Fruit fly (Drosophila melanogaster) whole organism, wandering third instar larva: ENCODE data around the gene CG32444.

ENCODE experiments used
- Abd-B ChIP-seq: fragments of >200 bp; optimal IDR thresholded peaks from 2 replicates; lab custom pipeline; 2017; ENCODE audit warnings: missing biosample characterization, missing genetic modification characterization
- CG32264 ChIP-seq: fragments of 200-800 bp; sonication (Bioruptor generic); optimal IDR thresholded peaks from 2 replicates; lab custom pipeline; 2016; ENCODE audit warnings: missing biosample characterization, missing genetic modification characterization
- CG9705 ChIP-seq: fragments of 200-800 bp; sonication (Bioruptor generic); optimal IDR thresholded peaks from 2 replicates; lab custom pipeline; 2018; ENCODE audit warnings: missing biosample characterization, mild to moderate bottlenecking, missing genetic modification characterization
- CrebA ChIP-seq: fragments of 200-800 bp; sonication (Bioruptor generic); optimal IDR thresholded peaks from 2 replicates; lab custom pipeline; 2016; ENCODE audit warnings: missing biosample characterization, mild to moderate bottlenecking, missing genetic modification characterization, borderline replicate concordance
- Dfd ChIP-seq: fragments of >200 bp; optimal IDR thresholded peaks from 2 replicates; lab custom pipeline; 2017; ENCODE audit warnings: missing biosample characterization, missing genetic modification characterization
- Dif ChIP-seq: fragments of 200-275, 200-300 bp; sonication (Bioruptor generic); optimal IDR thresholded peaks from 2 replicates; lab custom pipeline; 2018; ENCODE audit warnings: missing biosample characterization, missing genetic modification characterization; ENCODE audit not compliant: partially characterized antibody
- GATAd ChIP-seq: sonication (Bioruptor generic); optimal IDR thresholded peaks from 2 replicates; lab custom pipeline; 2016; ENCODE audit warnings: missing biosample characterization, missing genetic modification characterization
- HLH106 ChIP-seq: fragments of 200-800 bp; optimal IDR thresholded peaks from 3 replicates; lab custom pipeline; 2019; ENCODE audit warnings: missing biosample characterization, mild to moderate bottlenecking, missing genetic modification characterization, moderate library complexity
- Hnf4 ChIP-seq: fragments of 200-800 bp; sonication (Bioruptor generic); optimal IDR thresholded peaks from 2 replicates; lab custom pipeline; 2016; ENCODE audit warnings: missing biosample characterization, mild to moderate bottlenecking, missing genetic modification characterization
- Hr83 ChIP-seq: fragments of 200-300 bp; sonication (Bioruptor generic); optimal IDR thresholded peaks from 2 replicates; lab custom pipeline; 2016; ENCODE audit warnings: missing biosample characterization, mild to moderate bottlenecking, missing genetic modification characterization, moderate library complexity; ENCODE audit not compliant: poor library complexity, severe bottlenecking
- Jra ChIP-seq: sonication (Bioruptor generic); optimal IDR thresholded peaks from 2 replicates; lab custom pipeline; 2016; ENCODE audit warnings: missing biosample characterization, missing genetic modification characterization
- Mio ChIP-seq: sonication (Bioruptor generic); optimal IDR thresholded peaks from 2 replicates; lab custom pipeline; 2016; ENCODE audit warnings: missing biosample characterization, missing genetic modification characterization
- Myc ChIP-seq: fragments of >200 bp; optimal IDR thresholded peaks from 2 replicates; lab custom pipeline; 2017
- N ChIP-seq: fragments of >200 bp; optimal IDR thresholded peaks from 2 replicates; lab custom pipeline; 2018; ENCODE audit warnings: missing biosample characterization, missing external identifiers, missing genetic modification characterization
- OdsH ChIP-seq: fragments of 200-800 bp; sonication (Bioruptor generic); optimal IDR thresholded peaks from 2 replicates; lab custom pipeline; 2016; ENCODE audit warnings: missing biosample characterization, mild to moderate bottlenecking, missing genetic modification characterization
- Sp1 ChIP-seq: fragments of 200-800 bp; sonication (Bioruptor generic); optimal IDR thresholded peaks from 3 replicates; lab custom pipeline; 2019; ENCODE audit warnings: missing biosample characterization, mild to moderate bottlenecking, missing genetic modification characterization, moderate library complexity
- Vsx2 ChIP-seq: fragments of 200-300, 225-300 bp; sonication (Bioruptor generic); optimal IDR thresholded peaks from 2 replicates; lab custom pipeline; 2018; ENCODE audit warnings: missing biosample characterization, missing genetic modification characterization; ENCODE audit not compliant: partially characterized antibody
- br ChIP-seq: fragments of 200-800 bp; sonication (Bioruptor generic); optimal IDR thresholded peaks from 2 replicates; lab custom pipeline; 2016; ENCODE audit warnings: missing biosample characterization, missing genetic modification characterization
- brk ChIP-seq: fragments of 200-800 bp; sonication (Bioruptor generic); optimal IDR thresholded peaks from 2 replicates; lab custom pipeline; 2016; ENCODE audit warnings: missing biosample characterization, mild to moderate bottlenecking, missing genetic modification characterization
- dmrt93B ChIP-seq: fragments of 200-800 bp; sonication (Bioruptor generic); optimal IDR thresholded peaks from 2 replicates; lab custom pipeline; 2018; ENCODE audit warnings: missing biosample characterization, mild to moderate bottlenecking, missing genetic modification characterization
- dsf ChIP-seq: sonication (Bioruptor generic); optimal IDR thresholded peaks from 2 replicates; lab custom pipeline; 2016; ENCODE audit warnings: missing biosample characterization, missing genetic modification characterization, borderline replicate concordance
- ey ChIP-seq: fragments of 200-800 bp; sonication (Bioruptor generic); optimal IDR thresholded peaks from 2 replicates; lab custom pipeline; 2016; ENCODE audit warnings: missing biosample characterization, missing genetic modification characterization
- foxo ChIP-seq, 2 experiments: fragments of 200-800 bp; sonication (Bioruptor generic); optimal IDR thresholded peaks; 2 replicates in 1 of 2; 3 replicates in 1 of 2; lab custom pipeline; 2016 to 2017; ENCODE audit warnings: missing biosample characterization in 2 of 2, missing genetic modification characterization in 2 of 2
- fru ChIP-seq: fragments of 200-800 bp; sonication (Bioruptor generic); optimal IDR thresholded peaks from 3 replicates; lab custom pipeline; 2016; ENCODE audit warnings: missing biosample characterization, mild to moderate bottlenecking, missing genetic modification characterization
- h ChIP-seq: fragments of 200-800 bp; sonication (Bioruptor generic); optimal IDR thresholded peaks from 3 replicates; lab custom pipeline; 2016; ENCODE audit warnings: missing biosample characterization, mild to moderate bottlenecking, missing genetic modification characterization
- jim ChIP-seq: fragments of 175-275, 200-325 bp; sonication (Bioruptor generic); optimal IDR thresholded peaks from 2 replicates; lab custom pipeline; 2016; ENCODE audit warnings: missing biosample characterization, mild to moderate bottlenecking, missing genetic modification characterization
- lola ChIP-seq: fragments of >200 bp; optimal IDR thresholded peaks from 2 replicates; lab custom pipeline; 2017; ENCODE audit warnings: missing biosample characterization, missing genetic modification characterization
- pan ChIP-seq: fragments of >200 bp; optimal IDR thresholded peaks from 2 replicates; lab custom pipeline; 2017
- psq ChIP-seq: fragments of 200-800 bp; sonication (Bioruptor generic); optimal IDR thresholded peaks from 3 replicates; lab custom pipeline; 2017; ENCODE audit warnings: missing biosample characterization, mild to moderate bottlenecking, missing genetic modification characterization, moderate library complexity
- rgr ChIP-seq: fragments of 200-800 bp; sonication (Bioruptor generic); optimal IDR thresholded peaks from 3 replicates; lab custom pipeline; 2016; ENCODE audit warnings: missing biosample characterization, mild to moderate bottlenecking, missing genetic modification characterization
- sage ChIP-seq: fragments of 200-800 bp; sonication (Bioruptor generic); optimal IDR thresholded peaks from 2 replicates; lab custom pipeline; 2016; ENCODE audit warnings: missing biosample characterization, mild to moderate bottlenecking, missing genetic modification characterization
- sv ChIP-seq: fragments of 200-800 bp; sonication (Bioruptor generic); optimal IDR thresholded peaks from 3 replicates; lab custom pipeline; 2016; ENCODE audit warnings: missing biosample characterization, missing genetic modification characterization
- tai ChIP-seq: sonication (Bioruptor generic); optimal IDR thresholded peaks from 2 replicates; lab custom pipeline; 2016; ENCODE audit warnings: missing biosample characterization, missing genetic modification characterization
- woc ChIP-seq: sonication (Bioruptor generic); optimal IDR thresholded peaks from 2 replicates; lab custom pipeline; 2016; ENCODE audit warnings: missing biosample characterization, mild to moderate bottlenecking, missing genetic modification characterization

CG32444 gene

dm6 chr3L:21652768-21653167, 16.0 kb downstream of the CG32444 start:
- TF ChIP-seq CG9705 (GFP tag; lab: Kevin White, UChicago) (peak; percentile 36), Hnf4 (peak; percentile 69), h (GFP tag; lab: Kevin White, UChicago) (peak; percentile 55), brk (GFP tag; lab: Kevin White, UChicago) (no peak), lola (GFP tag; lab: Kevin White, UChicago) (no peak), N (GFP tag; lab: Kevin White, UChicago) (no peak), Abd-B (no peak), Dif (no peak), Vsx2 (GFP tag; lab: Kevin White, UChicago) (no peak), foxo (GFP tag; optimal IDR thresholded peaks at IDR 0.05; lab: Kevin White, UChicago) (peak in 1 of 2 experiments; percentile 71), br (peak; percentile 68), Mio (GFP tag; lab: Kevin White, UChicago) (no peak), dsf (GFP tag; lab: Kevin White, UChicago) (no peak), psq (GFP tag; lab: Kevin White, UChicago) (peak; percentile 39), Hr83 (GFP tag; lab: Kevin White, UChicago) (peak; percentile 72), Myc (peak; percentile 93), HLH106 (tag; lab: Kevin White, UChicago) (peak; percentile 57), ey (GFP tag; lab: Kevin White, UChicago) (peak; percentile 50), tai (GFP tag; lab: Kevin White, UChicago) (peak; percentile 57), OdsH (peak; percentile 48), CG32264 (GFP tag; lab: Kevin White, UChicago) (no peak), fru (peak; percentile 48), CrebA (GFP tag; lab: Kevin White, UChicago) (no peak), Jra (GFP tag; lab: Kevin White, UChicago) (no peak), woc (GFP tag; lab: Kevin White, UChicago) (no peak), sv (GFP tag; lab: Kevin White, UChicago) (peak; percentile 57), dmrt93B (peak; percentile 30), sage (no peak), Sp1 (GFP tag; lab: Kevin White, UChicago) (no peak), jim (no peak), pan (lab: Kevin White, UChicago) (no peak)

dm6 chr3L:21666880-21667279, 30.1 kb downstream of the CG32444 start, which contains the start of gene Cpr78E:
TSS of gene Cpr78E (minus strand) at chr3L:21666980.
- TF ChIP-seq Dfd (GFP tag; lab: Kevin White, UChicago) (no peak), dmrt93B (no peak), tai (GFP tag; lab: Kevin White, UChicago) (no peak), sv (GFP tag; lab: Kevin White, UChicago) (no peak), CrebA (GFP tag; lab: Kevin White, UChicago) (no peak), GATAd (GFP tag; lab: Kevin White, UChicago) (no peak)
- TF ChIP-seq, all 38 proteins: peak for 0

dm6 chr3L:21667530-21667929, 30.8 kb downstream of the CG32444 start:
- TF ChIP-seq dsf (GFP tag; lab: Kevin White, UChicago), result no peak
- no peak for TF ChIP-seq foxo (GFP tag; optimal IDR thresholded peaks at IDR 0.05; lab: Kevin White, UChicago)
- no peak for TF ChIP-seq rgr (GFP tag; lab: Kevin White, UChicago)
- TF ChIP-seq jim, result no peak
- TF ChIP-seq psq (GFP tag; lab: Kevin White, UChicago), result no peak
- TF ChIP-seq Jra (GFP tag; lab: Kevin White, UChicago), result no peak
- no peak for TF ChIP-seq woc (GFP tag; lab: Kevin White, UChicago)
- no peak for TF ChIP-seq Myc
- no peak for TF ChIP-seq Abd-B
- TF ChIP-seq CrebA (GFP tag; lab: Kevin White, UChicago), result no peak
- TF ChIP-seq Vsx2 (GFP tag; lab: Kevin White, UChicago), result no peak
- no peak for TF ChIP-seq br

dm6 chr3L:21671839-21672238, 35.1 kb downstream of the CG32444 start, which contains the start of gene CG11249:
TSS of gene CG11249 (plus strand) at chr3L:21672139.
- TF ChIP-seq sage (no peak), brk (GFP tag; lab: Kevin White, UChicago) (no peak), jim (no peak), CG9705 (GFP tag; lab: Kevin White, UChicago) (no peak), woc (GFP tag; lab: Kevin White, UChicago) (no peak)
